Worm (Caenorhabditis elegans) whole organism, L4 larva: ENCODE measurements around the gene che-11.
A peak's percentile ranks its signal among the peaks of the same experiment; 100 is the strongest.

Experiments
- R02D3.7 ChIP-seq: fragments of 150-350 bp; sonication (generic microtip); optimal IDR thresholded peaks from 3 replicates; lab custom pipeline; 2014; ENCODE audit warnings: missing biosample characterization, missing genetic modification characterization
- ama-1 ChIP-seq: fragments of 150-350 bp; optimal IDR thresholded peaks from 2 replicates; lab custom pipeline; 2014; ENCODE audit warnings: inconsistent platforms, mixed read lengths
- daf-16 ChIP-seq, 3 experiments: sonication (generic microtip); optimal IDR thresholded peaks; 2 replicates each; lab custom pipeline; 2016 to 2017; ENCODE audit warnings: missing genetic modification characterization in 3 of 3, missing genetic modification reagents in 3 of 3, mild to moderate bottlenecking in 2 of 3, missing compliant biosample characterization in 2 of 3, missing biosample characterization in 1 of 3, moderate library complexity in 1 of 3
- daf-19 ChIP-seq: fragments of 200-800 bp; sonication (Bioruptor generic); conservative IDR thresholded peaks from 2 replicates; pipeline ENCODE4 v1.3.6; 2022; ENCODE audit warnings: missing genetic modification characterization, missing compliant biosample characterization
- dmd-6 ChIP-seq: fragments of 200-800 bp; sonication (Bioruptor generic); IDR thresholded peaks from 2 replicates; pipeline ENCODE4 v1.3.6; 2022; ENCODE audit warnings: missing genetic modification reagents, missing genetic modification characterization, missing compliant biosample characterization
- dmd-9 ChIP-seq: fragments of 200-800 bp; sonication (Bioruptor generic); IDR thresholded peaks from 2 replicates; pipeline ENCODE4 v1.3.6; 2022; ENCODE audit warnings: missing genetic modification reagents, missing genetic modification characterization, missing compliant biosample characterization
- dve-1 ChIP-seq: sonication (generic microtip); optimal IDR thresholded peaks from 2 replicates; lab custom pipeline; 2017; ENCODE audit warnings: antibody characterized with exemption, mild to moderate bottlenecking, missing genetic modification characterization, missing compliant biosample characterization; ENCODE audit not compliant: insufficient read depth
- hlh-11 ChIP-seq: fragments of 200-800 bp; sonication (Bioruptor generic); optimal IDR thresholded peaks from 2 replicates; lab custom pipeline; 2018; ENCODE audit warnings: mild to moderate bottlenecking, missing genetic modification characterization, missing compliant biosample characterization
- mdl-1 ChIP-seq, 2 experiments: fragments of 150-350 bp in 1 of 2; sonication (generic microtip) in 1 of 2; optimal IDR thresholded peaks; 2 replicates each; lab custom pipeline; 2014 to 2017; ENCODE audit warnings: missing biosample characterization in 2 of 2, missing genetic modification characterization in 2 of 2
- nhr-102 ChIP-seq: sonication (generic microtip); optimal IDR thresholded peaks from 2 replicates; lab custom pipeline; 2016; ENCODE audit warnings: mild to moderate bottlenecking, missing genetic modification characterization, moderate library complexity, missing compliant biosample characterization
- nhr-237 ChIP-seq: sonication (generic microtip); optimal IDR thresholded peaks from 2 replicates; lab custom pipeline; 2017; ENCODE audit warnings: missing biosample characterization, missing genetic modification characterization
- nhr-25 ChIP-seq: sonication (generic microtip); optimal IDR thresholded peaks from 2 replicates; lab custom pipeline; 2017; ENCODE audit warnings: missing genetic modification characterization, mild to moderate bottlenecking, missing compliant biosample characterization, antibody characterized with exemption, moderate library complexity, borderline replicate concordance; ENCODE audit not compliant: insufficient read depth
- nhr-28 ChIP-seq: fragments of 150-350 bp; optimal IDR thresholded peaks from 2 replicates; lab custom pipeline; 2014; ENCODE audit warnings: missing biosample characterization, missing genetic modification characterization
- nhr-6 ChIP-seq: fragments of 150-350 bp; optimal IDR thresholded peaks from 2 replicates; lab custom pipeline; 2014; ENCODE audit warnings: missing biosample characterization, missing genetic modification characterization
- nhr-77 ChIP-seq: fragments of 150-350 bp; optimal IDR thresholded peaks from 2 replicates; lab custom pipeline; 2014; ENCODE audit warnings: missing biosample characterization, missing genetic modification characterization

The che-11 gene

DNA sequence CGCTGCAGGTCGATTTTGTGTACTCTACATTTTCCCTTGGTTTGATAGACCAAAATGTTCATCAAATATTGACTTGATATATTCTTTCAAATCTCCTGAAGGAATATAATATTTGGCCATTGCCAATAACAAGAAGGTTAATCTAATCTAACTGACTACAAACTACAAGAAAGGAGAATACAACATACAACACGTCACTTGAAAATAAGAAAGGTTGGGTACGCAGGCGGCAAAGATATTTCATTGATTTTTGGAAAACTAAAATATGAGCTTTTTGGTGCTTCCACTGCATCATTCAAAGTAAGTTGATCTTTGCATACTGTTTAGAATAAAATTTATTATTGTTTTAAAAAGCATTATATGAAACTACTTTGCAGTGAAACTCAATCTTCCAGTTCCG lies 52.4 kb downstream of the che-11 start, which contains the start of gene nhr-209:
nhr-209 (plus strand) TSS at position 27 of the 400 bp plus-strand sequence.
- TF ChIP-seq nhr-28 (peak; percentile 82), nhr-237 (tag; lab: Kevin White, UChicago) (no peak)
- TF ChIP-seq, all 104 proteins: peak for 1

ce11 chrV:12095865-12096264 lies 54.6 kb downstream of the che-11 start, which contains the start of gene nhr-207:
TSS of gene nhr-207 (plus strand) at chrV:12096146.
- peak; percentile 85 for TF ChIP-seq nhr-6 (tag; lab: Kevin White, UChicago)
- TF ChIP-seq hlh-11 (tag; lab: Kevin White, UChicago), result peak; percentile 39
- peak; percentile 54 for TF ChIP-seq nhr-102 (tag; lab: Kevin White, UChicago)
- no peak for TF ChIP-seq nhr-237 (tag; lab: Kevin White, UChicago)
- TF ChIP-seq daf-19 (GFP tag; lab: Robert Waterston, UW), result no peak
- peak; percentile 85 for TF ChIP-seq dmd-6
- TF ChIP-seq nhr-25 (tag; lab: Kevin White, UChicago), result no peak
- peak in 1 of 2 experiments; percentile 71 for TF ChIP-seq mdl-1 (tag; optimal IDR thresholded peaks at IDR 0.05; lab: Kevin White, UChicago)
- TF ChIP-seq R02D3.7 (tag; lab: Kevin White, UChicago), result no peak
- peak; percentile 45 for TF ChIP-seq dve-1 (tag; lab: Kevin White, UChicago)
- TF ChIP-seq dmd-9 (GFP tag; lab: Robert Waterston, UW), result no peak
- peak; percentile 20 for TF ChIP-seq nhr-77
- TF ChIP-seq nhr-28, result peak; percentile 95
- no peak for TF ChIP-seq daf-16 (GFP tag; optimal IDR thresholded peaks at IDR 0.05; lab: Kevin White, UChicago)
- TF ChIP-seq daf-16 (tag; optimal IDR thresholded peaks at IDR 0.05; lab: Kevin White, UChicago), result peak; percentile 51
- no peak for TF ChIP-seq ama-1
